Fruit fly (Drosophila melanogaster): Measurements from ENCODE around the gene CG15760.
A peak's percentile ranks its signal among the peaks of the same experiment; 100 is the strongest.

The CG15760 gene

DNA sequence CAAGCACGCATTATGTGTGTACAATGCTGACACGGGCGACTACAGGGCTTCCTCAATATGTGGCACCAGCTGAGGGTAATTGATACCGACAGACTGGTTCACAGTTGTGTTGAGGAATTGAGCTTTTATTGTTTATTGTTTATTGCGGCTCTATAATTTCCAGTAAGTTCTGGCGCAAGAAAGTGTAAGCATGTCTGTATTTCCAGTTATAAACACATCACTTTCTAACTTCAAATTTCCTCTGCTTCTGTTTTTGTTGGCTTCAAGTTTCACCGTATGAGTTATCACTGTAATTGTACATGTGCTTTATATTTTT is 43.0 kb upstream of the CG15760 start (continued):
- peak; percentile 20 for TF ChIP-seq YL-1 (GFP tag; optimal IDR thresholded peaks at IDR 0.05)
- no peak for TF ChIP-seq CG6254 (GFP tag; optimal IDR thresholded peaks at IDR 0.05)
- no peak for TF ChIP-seq Trl (optimal IDR thresholded peaks at IDR 0.05)
- TF ChIP-seq Trl (GFP tag; optimal IDR thresholded peaks at IDR 0.05) = peak; percentile 77
- peak; percentile 62; the same call in 1 of the 2 replicates for TF ChIP-seq wdn (GFP tag; IDR thresholded peaks at IDR 0.05)
- peak; percentile 72 for TF ChIP-seq Sox102F (GFP tag; optimal IDR thresholded peaks at IDR 0.05)
- TF ChIP-seq otp (GFP tag; IDR thresholded peaks at IDR 0.05) = 0 out of 3 replicates have a peak, but pooled peaks have one; percentile 50
- TF ChIP-seq mirr (GFP tag; optimal IDR thresholded peaks at IDR 0.05) = peak; percentile 62
- TF ChIP-seq Hand (GFP tag; optimal IDR thresholded peaks at IDR 0.05) = peak; percentile 79
- TF ChIP-seq NC2α (GFP tag; optimal IDR thresholded peaks at IDR 0.05) = peak; percentile 9

DNA sequence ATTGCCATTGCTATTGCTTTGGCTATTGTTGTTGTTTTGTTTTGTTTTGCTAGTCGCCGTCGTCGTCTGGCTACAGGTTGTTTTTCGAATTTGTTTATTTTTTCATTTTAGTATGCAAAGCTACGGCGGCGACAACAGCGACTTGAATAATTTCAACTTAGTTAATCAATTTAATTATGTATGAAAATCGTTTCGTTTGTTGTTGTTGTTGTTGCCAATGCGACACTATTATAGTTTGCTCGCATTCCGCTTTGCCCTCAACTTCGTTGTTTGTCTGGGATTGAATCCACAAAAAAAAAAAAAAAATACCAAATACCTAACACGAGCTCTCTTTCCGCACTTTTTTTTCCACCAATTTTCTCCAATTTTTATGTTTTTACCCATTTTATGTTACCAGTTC is 41.6 kb upstream of the CG15760 start:
- TF ChIP-seq lab (GFP tag; optimal IDR thresholded peaks at IDR 0.05) = no peak
- TF ChIP-seq CG6813 (GFP tag; optimal IDR thresholded peaks at IDR 0.05) = no peak
- TF ChIP-seq CG34422 (GFP tag; IDR thresholded peaks at IDR 0.05) = no peak
- TF ChIP-seq Atf-2 (GFP tag; optimal IDR thresholded peaks at IDR 0.05) = no peak
- TF ChIP-seq CG15514 (GFP tag; optimal IDR thresholded peaks at IDR 0.05) = no peak
- peak; percentile 85; the same call in 3 of the 4 replicates for TF ChIP-seq chinmo (GFP tag; IDR thresholded peaks at IDR 0.05; ENCODE audit: partially characterized antibody)
- no peak for TF ChIP-seq Doc3 (GFP tag; IDR thresholded peaks at IDR 0.05; ENCODE audit: partially characterized antibody)
- no peak for TF ChIP-seq CG9817 (tag; optimal IDR thresholded peaks at IDR 0.05)
- no peak for TF ChIP-seq usp (GFP tag; optimal IDR thresholded peaks at IDR 0.05)
- TF ChIP-seq Bgb (GFP tag; IDR thresholded peaks at IDR 0.05; ENCODE audit: partially characterized antibody) = no peak
- TF ChIP-seq Side (GFP tag; optimal IDR thresholded peaks at IDR 0.05) = no peak
- no peak for TF ChIP-seq CG10654 (GFP tag; optimal IDR thresholded peaks at IDR 0.05)
- TF ChIP-seq fu2 (GFP tag; optimal IDR thresholded peaks at IDR 0.05) = no peak
- no peak for TF ChIP-seq eve (GFP tag; optimal IDR thresholded peaks at IDR 0.05)
- no peak for TF ChIP-seq Fer2 (tag; optimal IDR thresholded peaks at IDR 0.05)
- no peak for TF ChIP-seq Mrtf (GFP tag; IDR thresholded peaks at IDR 0.05)
- no peak for TF ChIP-seq CHES-1-like (GFP tag; optimal IDR thresholded peaks at IDR 0.05)
- no peak for TF ChIP-seq TFAM (GFP tag; optimal IDR thresholded peaks at IDR 0.05)
- no peak for TF ChIP-seq unpg (GFP tag; optimal IDR thresholded peaks at IDR 0.05)
- TF ChIP-seq CG13775 (GFP tag; optimal IDR thresholded peaks at IDR 0.05) = no peak
- TF ChIP-seq ranshi (GFP tag; IDR thresholded peaks at IDR 0.05) = no peak
- peak; percentile 66 for TF ChIP-seq vvl (GFP tag; IDR thresholded peaks at IDR 0.05)
- TF ChIP-seq CG4360 (GFP tag; IDR thresholded peaks at IDR 0.05) = peak; percentile 53
- no peak for TF ChIP-seq CG6683 (GFP tag; optimal IDR thresholded peaks at IDR 0.05)
- TF ChIP-seq sd (tag; optimal IDR thresholded peaks at IDR 0.05) = peak; percentile 66
- TF ChIP-seq CG8290 (GFP tag; optimal IDR thresholded peaks at IDR 0.05) = no peak
- TF ChIP-seq CG8290 (tag; optimal IDR thresholded peaks at IDR 0.05) = no peak
- no peak for TF ChIP-seq CG11695 (GFP tag; IDR thresholded peaks at IDR 0.05)
- TF ChIP-seq Lim3 (GFP tag; IDR thresholded peaks at IDR 0.05) = no peak
- no peak for TF ChIP-seq kni (GFP tag; optimal IDR thresholded peaks at IDR 0.05)
- TF ChIP-seq sna (GFP tag; IDR thresholded peaks at IDR 0.05; ENCODE audit: partially characterized antibody) = no peak
- no peak for TF ChIP-seq her (GFP tag; optimal IDR thresholded peaks at IDR 0.05)
- TF ChIP-seq Awh (GFP tag; IDR thresholded peaks at IDR 0.05) = peak; percentile 64
- TF ChIP-seq Deaf1 (tag; optimal IDR thresholded peaks at IDR 0.05) = no peak
- no peak for TF ChIP-seq Sin3A (optimal IDR thresholded peaks at IDR 0.05)
- no peak for TF ChIP-seq CG18476 (GFP tag; optimal IDR thresholded peaks at IDR 0.05)
- no peak for TF ChIP-seq CG10979 (tag; optimal IDR thresholded peaks at IDR 0.05)
- no peak for TF ChIP-seq CG8924 (tag; optimal IDR thresholded peaks at IDR 0.05)
- no peak for TF ChIP-seq Nf-YA (GFP tag; IDR thresholded peaks at IDR 0.05)
- TF ChIP-seq CG7357 (GFP tag; IDR thresholded peaks at IDR 0.05) = no peak
- TF ChIP-seq jumu (GFP tag; optimal IDR thresholded peaks at IDR 0.05) = no peak
- no peak for TF ChIP-seq CG33213 (GFP tag; optimal IDR thresholded peaks at IDR 0.05)
